Worm (Caenorhabditis elegans): ENCODE data around the gene C25E10.4.

Gene C25E10.4

ce11 chrV:8990194-8990649 is 43.1 kb upstream of the C25E10.4 start, which contains the start of gene F59E11.7 (continued):
- TF ChIP-seq nhr-28 (tag; optimal IDR thresholded peaks at IDR 0.05) (no peak), lin-14 (GFP tag; optimal IDR thresholded peaks at IDR 0.05) (peak; percentile 52), nhr-19 (GFP tag; conservative IDR thresholded peaks at IDR 0.05) (no peak), efl-1 (optimal IDR thresholded peaks at IDR 0.05) (no peak), efl-1 (GFP tag; optimal IDR thresholded peaks at IDR 0.05 in 1 of 2) (peak in 1 of 2 experiments; percentile 71), fos-1 (tag; optimal IDR thresholded peaks at IDR 0.05) (no peak), sptf-1 (tag; optimal IDR thresholded peaks at IDR 0.05) (no peak), elt-3 (tag; optimal IDR thresholded peaks at IDR 0.05) (peak in 1 of 6 experiments; percentile 37), dsc-1 (tag; optimal IDR thresholded peaks at IDR 0.05) (no peak), lin-15B (tag; optimal IDR thresholded peaks at IDR 0.05) (no peak), unc-86 (tag; optimal IDR thresholded peaks at IDR 0.05) (no peak), lin-35 (GFP tag; optimal IDR thresholded peaks at IDR 0.05) (peak in 1 of 2 experiments; percentile 2), nhr-85 (tag) (peak; percentile 73), F16B12.6 (tag; optimal IDR thresholded peaks at IDR 0.05) (no peak), nhr-76 (tag; optimal IDR thresholded peaks at IDR 0.05) (no peak), tbx-2 (tag; optimal IDR thresholded peaks at IDR 0.05) (no peak), mef-2 (tag; optimal IDR thresholded peaks at IDR 0.05) (no peak), unc-98 (GFP tag; IDR thresholded peaks at IDR 0.05) (no peak), snpc-4 (tag; optimal IDR thresholded peaks at IDR 0.05) (no peak), lin-13 (GFP tag; optimal IDR thresholded peaks at IDR 0.05) (no peak), hlh-17 (GFP tag; optimal IDR thresholded peaks at IDR 0.05; ENCODE audit: borderline replicate concordance) (no peak), rnt-1 (tag; optimal IDR thresholded peaks at IDR 0.05) (no peak), ceh-63 (GFP tag; optimal IDR thresholded peaks at IDR 0.05) (no peak), pag-3 (tag; optimal IDR thresholded peaks at IDR 0.05; ENCODE audit: borderline replicate concordance, insufficient read depth) (no peak), irx-1 (tag; optimal IDR thresholded peaks at IDR 0.05) (no peak), ztf-11 (tag; optimal IDR thresholded peaks at IDR 0.05) (no peak), egl-13 (tag; optimal IDR thresholded peaks at IDR 0.05) (no peak), efl-3 (GFP tag; optimal IDR thresholded peaks at IDR 0.05) (no peak)

- TF ChIP-seq ets-5 (GFP tag; IDR thresholded peaks at IDR 0.05) (no peak), nhr-85 (tag) (peak; percentile 53)
Measured at ce11 chrV:8991679-8992078, 41.7 kb upstream of the C25E10.4 start, which contains the start of gene F59E11.6. Gene F59E11.6 (plus strand): TSS chrV:8991789.

- no peak for TF ChIP-seq irx-1 (tag; optimal IDR thresholded peaks at IDR 0.05)
- TF ChIP-seq nhr-19 (GFP tag; conservative IDR thresholded peaks at IDR 0.05): peak; percentile 11
- TF ChIP-seq dpl-1 (GFP tag; optimal IDR thresholded peaks at IDR 0.05): no peak
- peak; percentile 96 for TF ChIP-seq blmp-1 (tag; optimal IDR thresholded peaks at IDR 0.05)
- TF ChIP-seq snu-23 (GFP tag; optimal IDR thresholded peaks at IDR 0.05): peak; percentile 48
- TF ChIP-seq elt-3 (tag; optimal IDR thresholded peaks at IDR 0.05): peak in 4 of 6 experiments; percentile 44 to 91 (median 86)
- TF ChIP-seq nhr-20 (tag; optimal IDR thresholded peaks at IDR 0.05): peak; percentile 63
- peak; percentile 35 for TF ChIP-seq nhr-90 (tag; optimal IDR thresholded peaks at IDR 0.05; ENCODE audit: poor library complexity)
- TF ChIP-seq lsy-2 (tag; optimal IDR thresholded peaks at IDR 0.05): peak in 1 of 2 experiments; percentile 3
- no peak for TF ChIP-seq ceh-8 (GFP tag; optimal IDR thresholded peaks at IDR 0.05)
- peak; percentile 23 for TF ChIP-seq tbx-2 (tag; optimal IDR thresholded peaks at IDR 0.05)
- peak; percentile 61 for TF ChIP-seq lin-14 (GFP tag; optimal IDR thresholded peaks at IDR 0.05)
- peak; percentile 30 for TF ChIP-seq nhr-71 (tag; optimal IDR thresholded peaks at IDR 0.05)
- TF ChIP-seq unc-130 (tag; optimal IDR thresholded peaks at IDR 0.05): peak; percentile 23
- TF ChIP-seq nhr-85 (tag): peak; percentile 93
Measured at ce11 chrV:8994272-8994671, 39.1 kb upstream of the C25E10.4 start.

Data from whole organism, L1 larva.